Fruit fly (Drosophila melanogaster) whole organism, embryonic: Measurements from ENCODE around the gene CG33111.

ENCODE experiments used
- Abd-B ChIP-seq: fragments of 200-800 bp; sonication (Bioruptor generic); optimal IDR thresholded peaks from 2 replicates; lab custom pipeline; 2018; ENCODE audit warnings: missing biosample characterization, mild to moderate bottlenecking, missing genetic modification characterization, moderate library complexity
- Aef1 ChIP-seq: fragments of 200-800 bp; sonication (Bioruptor generic); IDR thresholded peaks from 3 replicates; pipeline ENCODE4 v1.3.6; 2022; ENCODE audit warnings: missing biosample characterization, missing genetic modification characterization
- BEAF-32 ChIP-seq: fragments of 200-800 bp; sonication (Bioruptor generic); optimal IDR thresholded peaks from 3 replicates; lab custom pipeline; 2017; ENCODE audit warnings: missing biosample characterization, missing genetic modification characterization, mild to moderate bottlenecking, moderate library complexity, missing genetic modification reagents
- CG10147 ChIP-seq: fragments of 200-800 bp; sonication (Bioruptor generic); optimal IDR thresholded peaks from 2 replicates; lab custom pipeline; 2019; ENCODE audit warnings: missing biosample characterization, mild to moderate bottlenecking, missing genetic modification characterization, moderate library complexity
- CG10321 ChIP-seq: fragments of 200-800 bp; sonication (Bioruptor generic); IDR thresholded peaks from 2 replicates; pipeline ENCODE4 v1.3.6; 2022; ENCODE audit warnings: missing biosample characterization, missing genetic modification characterization
- CG10366 ChIP-seq: fragments of 200-800 bp; sonication (Bioruptor generic); IDR thresholded peaks from 2 replicates; pipeline ENCODE4 v1.3.6; 2022; ENCODE audit warnings: missing biosample characterization, missing genetic modification characterization
- CG10565 ChIP-seq: fragments of 200-800 bp; sonication (Bioruptor generic); optimal IDR thresholded peaks from 3 replicates; lab custom pipeline; 2016; ENCODE audit warnings: missing biosample characterization, mild to moderate bottlenecking, missing genetic modification characterization
- CG11093 ChIP-seq: fragments of 200-800 bp; sonication (Bioruptor generic); IDR thresholded peaks from 3 replicates; pipeline ENCODE4 v1.3.6; 2022; ENCODE audit warnings: missing biosample characterization, missing genetic modification characterization
- CG12659 ChIP-seq: fragments of 200-800 bp; sonication (Bioruptor generic); optimal IDR thresholded peaks from 3 replicates; lab custom pipeline; 2017; ENCODE audit warnings: mild to moderate bottlenecking, missing biosample characterization, missing genetic modification reagents, missing genetic modification characterization
- CG14710 ChIP-seq: fragments of 200-800 bp; sonication (Bioruptor generic); optimal IDR thresholded peaks from 3 replicates; lab custom pipeline; 2019; ENCODE audit warnings: missing biosample characterization, mild to moderate bottlenecking, missing genetic modification characterization, moderate library complexity
- CG15269 ChIP-seq: fragments of 200-800 bp; sonication (Bioruptor generic); optimal IDR thresholded peaks from 2 replicates; lab custom pipeline; 2018; ENCODE audit warnings: missing biosample characterization, mild to moderate bottlenecking, missing genetic modification characterization, moderate library complexity
- CG17385 ChIP-seq: fragments of 200-800 bp; sonication (Bioruptor generic); optimal IDR thresholded peaks from 3 replicates; lab custom pipeline; 2018; ENCODE audit warnings: missing biosample characterization, mild to moderate bottlenecking, missing genetic modification characterization
- CG1792 ChIP-seq: fragments of 200-800 bp; sonication (Bioruptor generic); optimal IDR thresholded peaks from 2 replicates; lab custom pipeline; 2016; ENCODE audit warnings: missing biosample characterization, missing genetic modification characterization
- CG18011 ChIP-seq: fragments of 200-800 bp; sonication (Bioruptor generic); optimal IDR thresholded peaks from 2 replicates; lab custom pipeline; 2017; ENCODE audit warnings: missing biosample characterization, missing genetic modification characterization, mild to moderate bottlenecking, moderate library complexity, missing genotype
- CG18476 ChIP-seq: fragments of 200-800 bp; sonication (Bioruptor generic); optimal IDR thresholded peaks from 2 replicates; lab custom pipeline; 2016; ENCODE audit warnings: missing biosample characterization, mild to moderate bottlenecking, missing genetic modification characterization
- CG2712 ChIP-seq: fragments of 200-800 bp; optimal IDR thresholded peaks from 3 replicates; lab custom pipeline; 2019; ENCODE audit warnings: missing biosample characterization, mild to moderate bottlenecking, missing genetic modification characterization, moderate library complexity
- CG34422 ChIP-seq: fragments of 200-800 bp; sonication (Bioruptor generic); IDR thresholded peaks from 3 replicates; pipeline ENCODE4 v1.3.6; 2022; ENCODE audit warnings: missing biosample characterization, missing genetic modification characterization
- CG3847 ChIP-seq: fragments of 200-800 bp; sonication (Bioruptor generic); IDR thresholded peaks from 2 replicates; pipeline ENCODE4 v1.3.6; 2022; ENCODE audit warnings: missing biosample characterization, missing genetic modification characterization
- CG6765 ChIP-seq: fragments of 200-800 bp; sonication (Bioruptor generic); optimal IDR thresholded peaks from 3 replicates; lab custom pipeline; 2017; ENCODE audit warnings: missing biosample characterization, mild to moderate bottlenecking, missing genetic modification characterization
- CG9609 ChIP-seq: fragments of 200-800 bp; sonication (Bioruptor generic); optimal IDR thresholded peaks from 3 replicates; lab custom pipeline; 2016; ENCODE audit warnings: missing biosample characterization, missing genetic modification characterization
- CG9797 ChIP-seq: fragments of 200-800 bp; sonication (Bioruptor generic); optimal IDR thresholded peaks from 3 replicates; lab custom pipeline; 2018; ENCODE audit warnings: missing biosample characterization, mild to moderate bottlenecking, missing genetic modification characterization
- CG9817 ChIP-seq: fragments of 200-800 bp; sonication (Bioruptor generic); optimal IDR thresholded peaks from 2 replicates; lab custom pipeline; 2018; ENCODE audit warnings: missing biosample characterization, mild to moderate bottlenecking, missing genetic modification characterization, moderate library complexity
- CG9876 ChIP-seq: fragments of 200-800 bp; sonication (Bioruptor generic); optimal IDR thresholded peaks from 2 replicates; lab custom pipeline; 2016; ENCODE audit warnings: missing biosample characterization, missing genetic modification characterization
- CTCF ChIP-seq: fragments of 200-800 bp; sonication (Bioruptor generic); optimal IDR thresholded peaks from 2 replicates; lab custom pipeline; 2017; ENCODE audit warnings: missing biosample characterization, mild to moderate bottlenecking, missing genetic modification characterization, moderate library complexity
- Camta ChIP-seq: fragments of 200-800 bp; sonication (Bioruptor generic); optimal IDR thresholded peaks from 2 replicates; lab custom pipeline; 2016; ENCODE audit warnings: missing biosample characterization, missing genetic modification characterization
- CrebB ChIP-seq: fragments of 200-800 bp; sonication (Bioruptor generic); optimal IDR thresholded peaks from 3 replicates; lab custom pipeline; 2018; ENCODE audit warnings: missing biosample characterization, mild to moderate bottlenecking, missing genetic modification characterization
- D ChIP-seq, 2 experiments: fragments of 200-800 bp in 1 of 2; fragments of >200 bp in 1 of 2; sonication (Bioruptor generic) in 1 of 2; optimal IDR thresholded peaks; 2 replicates in 1 of 2; 3 replicates in 1 of 2; lab custom pipeline; 2017; ENCODE audit warnings: mild to moderate bottlenecking in 1 of 2, missing biosample characterization in 1 of 2, missing genetic modification characterization in 1 of 2, missing genetic modification reagents in 1 of 2
- D19A ChIP-seq: fragments of 200-800 bp; optimal IDR thresholded peaks from 3 replicates; lab custom pipeline; 2019; ENCODE audit warnings: missing biosample characterization, mild to moderate bottlenecking, missing genetic modification characterization, moderate library complexity
- Dll ChIP-seq: fragments of 200-800 bp; sonication (Bioruptor generic); IDR thresholded peaks from 4 replicates; pipeline ENCODE4 v1.3.6; 2022; ENCODE audit warnings: missing biosample characterization, missing genetic modification characterization; ENCODE audit not compliant: partially characterized antibody
- Doc2 ChIP-seq: fragments of 200-800 bp; sonication (Bioruptor generic); IDR thresholded peaks from 2 replicates; pipeline ENCODE4 v1.3.6; 2022; ENCODE audit warnings: missing biosample characterization, missing genetic modification characterization
- Gsc ChIP-seq: fragments of 200-800 bp; sonication (Bioruptor generic); IDR thresholded peaks from 2 replicates; pipeline ENCODE4 v1.3.6; 2022; ENCODE audit warnings: missing biosample characterization, missing genetic modification characterization
- Hr39 ChIP-seq: fragments of >200 bp; optimal IDR thresholded peaks from 2 replicates; lab custom pipeline; 2017
- Hr51 ChIP-seq, 2 experiments: fragments of 200-800 bp; sonication (Bioruptor generic); optimal IDR thresholded peaks; 2 replicates in 1 of 2; 3 replicates in 1 of 2; lab custom pipeline; 2016 to 2018; ENCODE audit warnings: missing biosample characterization in 2 of 2, missing genetic modification characterization in 2 of 2, mild to moderate bottlenecking in 1 of 2, moderate library complexity in 1 of 2
- Lhr ChIP-seq: fragments of 200-800 bp; sonication (Bioruptor generic); optimal IDR thresholded peaks from 3 replicates; lab custom pipeline; 2017; ENCODE audit warnings: mild to moderate bottlenecking, missing biosample characterization, missing genetic modification reagents, missing genetic modification characterization
- ase ChIP-seq: fragments of 200-800 bp; sonication (Bioruptor generic); IDR thresholded peaks from 3 replicates; pipeline ENCODE4 v1.3.6; 2022; ENCODE audit warnings: missing biosample characterization, missing genetic modification characterization
- ash1 ChIP-seq: fragments of 200-800 bp; sonication (Bioruptor generic); optimal IDR thresholded peaks from 2 replicates; lab custom pipeline; 2018; ENCODE audit warnings: missing biosample characterization, mild to moderate bottlenecking, missing genetic modification characterization
- dm ChIP-seq: fragments of 200-800 bp; sonication (Bioruptor generic); optimal IDR thresholded peaks from 3 replicates; lab custom pipeline; 2016; ENCODE audit warnings: missing biosample characterization, missing genetic modification characterization
- dmrt99B ChIP-seq: fragments of 200-800 bp; sonication (Bioruptor generic); optimal IDR thresholded peaks from 2 replicates; lab custom pipeline; 2018; ENCODE audit warnings: missing biosample characterization, mild to moderate bottlenecking, missing genetic modification characterization, moderate library complexity
- ems ChIP-seq: fragments of 200-800 bp; sonication (Bioruptor generic); optimal IDR thresholded peaks from 3 replicates; lab custom pipeline; 2016; ENCODE audit warnings: missing biosample characterization, missing genetic modification characterization
- eyg ChIP-seq: fragments of 200-800 bp; sonication (Bioruptor generic); optimal IDR thresholded peaks from 3 replicates; lab custom pipeline; 2016; ENCODE audit warnings: missing biosample characterization, missing genetic modification characterization
- ind ChIP-seq: fragments of 200-800 bp; sonication (Bioruptor generic); optimal IDR thresholded peaks from 3 replicates; lab custom pipeline; 2016; ENCODE audit warnings: missing biosample characterization, missing genetic modification characterization
- lbe ChIP-seq: fragments of 200-800 bp; sonication (Bioruptor generic); optimal IDR thresholded peaks from 2 replicates; lab custom pipeline; 2016; ENCODE audit warnings: missing biosample characterization, mild to moderate bottlenecking, missing genetic modification characterization
- nerfin-2 ChIP-seq: fragments of 200-800 bp; sonication (Bioruptor generic); IDR thresholded peaks from 2 replicates; pipeline ENCODE4 v1.3.6; 2022; ENCODE audit warnings: missing biosample characterization, missing genetic modification characterization; ENCODE audit not compliant: partially characterized antibody
- pfk ChIP-seq: fragments of 200-800 bp; sonication (Bioruptor generic); optimal IDR thresholded peaks from 2 replicates; lab custom pipeline; 2018; ENCODE audit warnings: missing biosample characterization, mild to moderate bottlenecking, missing genetic modification characterization, moderate library complexity
- ranshi ChIP-seq: fragments of 200-800 bp; sonication (Bioruptor generic); IDR thresholded peaks from 2 replicates; pipeline ENCODE4 v1.3.6; 2022; ENCODE audit warnings: missing biosample characterization, missing genetic modification characterization
- row ChIP-seq: fragments of 200-800 bp; sonication (Bioruptor generic); IDR thresholded peaks from 3 replicates; pipeline ENCODE4 v1.3.6; 2022; ENCODE audit warnings: missing biosample characterization, missing genetic modification characterization
- run ChIP-seq: fragments of 200-800 bp; sonication (Bioruptor generic); optimal IDR thresholded peaks from 3 replicates; lab custom pipeline; 2018; ENCODE audit warnings: missing biosample characterization, mild to moderate bottlenecking, missing genetic modification characterization
- schlank ChIP-seq: fragments of 200-800 bp; sonication (Bioruptor generic); optimal IDR thresholded peaks from 2 replicates; lab custom pipeline; 2018; ENCODE audit warnings: missing biosample characterization, mild to moderate bottlenecking, missing genetic modification characterization
- sna ChIP-seq: fragments of 200-800 bp; sonication (Bioruptor generic); IDR thresholded peaks from 2 replicates; pipeline ENCODE4 v1.3.6; 2022; ENCODE audit warnings: missing biosample characterization, missing genetic modification characterization; ENCODE audit not compliant: partially characterized antibody
- vvl ChIP-seq: fragments of 200-800 bp; sonication (Bioruptor generic); IDR thresholded peaks from 2 replicates; pipeline ENCODE4 v1.3.6; 2022; ENCODE audit warnings: missing biosample characterization, missing genetic modification characterization
- zen2 ChIP-seq: fragments of 200-800 bp; sonication (Bioruptor generic); IDR thresholded peaks from 3 replicates; pipeline ENCODE4 v1.3.6; 2022; ENCODE audit warnings: missing biosample characterization, missing genetic modification characterization; ENCODE audit not compliant: partially characterized antibody

The CG33111 gene

dm6 chr3R:23752728-23753127 lies 66.3 kb downstream of the CG33111 start, which contains the start of the genes RanBP3 and Rpt5 (continued):
- TF ChIP-seq CG6765, result peak; percentile 26
- TF ChIP-seq run (tag; lab: Kevin White, UChicago), result no peak
- no peak for TF ChIP-seq Abd-B (GFP tag; lab: Kevin White, UChicago)
- peak; percentile 77 for TF ChIP-seq Dll
- TF ChIP-seq eyg (GFP tag; lab: Kevin White, UChicago), result peak; percentile 40
- no peak for TF ChIP-seq ash1
- no peak for TF ChIP-seq dmrt99B
- TF ChIP-seq zen2, result peak; percentile 76
- TF ChIP-seq CG18476 (GFP tag; lab: Kevin White, UChicago), result no peak
- peak; percentile 49 for TF ChIP-seq CrebB (tag; lab: Kevin White, UChicago)
- no peak for TF ChIP-seq CG11093
- TF ChIP-seq CG9609 (GFP tag; lab: Kevin White, UChicago), result peak; percentile 59
- no peak for TF ChIP-seq Hr39 (lab: Kevin White, UChicago)
- peak; percentile 82 for TF ChIP-seq BEAF-32
- peak; percentile 82 for TF ChIP-seq CG14710 (tag; lab: Kevin White, UChicago)
- no peak for TF ChIP-seq schlank (tag; lab: Kevin White, UChicago)
- TF ChIP-seq dm (GFP tag; lab: Kevin White, UChicago), result peak; percentile 58
- TF ChIP-seq CG1792, result peak; percentile 65
- peak; percentile 49; the same call in 2 of the 3 replicates for TF ChIP-seq row (GFP tag; lab: Robert Waterston, UW)
- peak; percentile 60 for TF ChIP-seq ind
- TF ChIP-seq CG10147 (GFP tag; lab: Kevin White, UChicago), result peak; percentile 10
- no peak for TF ChIP-seq D19A (tag; lab: Kevin White, UChicago)
- TF ChIP-seq CG9797 (GFP tag; lab: Kevin White, UChicago), result peak; percentile 40
- no peak for TF ChIP-seq CG17385 (GFP tag; lab: Kevin White, UChicago)
- peak; percentile 62 for TF ChIP-seq CG18011 (GFP tag; lab: Kevin White, UChicago)
- peak in 1 of 2 experiments; percentile 56 for TF ChIP-seq Hr51 (GFP tag; optimal IDR thresholded peaks at IDR 0.05; lab: Kevin White, UChicago)
- TF ChIP-seq CG10366 (GFP tag; lab: Robert Waterston, UW), result peak; percentile 29
- peak; percentile 78 for TF ChIP-seq lbe
- TF ChIP-seq CTCF (GFP tag; lab: Kevin White, UChicago), result peak; percentile 44
- peak; percentile 68 for TF ChIP-seq sna (GFP tag; lab: Robert Waterston, UW)
- no peak for TF ChIP-seq CG9876
- no peak for TF ChIP-seq D (optimal IDR thresholded peaks at IDR 0.05; lab: Kevin White, UChicago)
- TF ChIP-seq D (GFP tag; optimal IDR thresholded peaks at IDR 0.05; lab: Kevin White, UChicago), result no peak
- no peak for TF ChIP-seq Gsc (GFP tag; lab: Robert Waterston, UW)
- peak; percentile 66; the same call in 2 of the 3 replicates for TF ChIP-seq CG34422
- peak; percentile 76 for TF ChIP-seq CG3847 (GFP tag; lab: Robert Waterston, UW)
- peak; percentile 6 for TF ChIP-seq Camta
- peak; percentile 82 for TF ChIP-seq CG12659 (GFP tag; lab: Kevin White, UChicago)
- peak; percentile 75 for TF ChIP-seq nerfin-2 (GFP tag; lab: Robert Waterston, UW)
- TF ChIP-seq ranshi (GFP tag; lab: Robert Waterston, UW), result no peak
- TF ChIP-seq ems (GFP tag; lab: Kevin White, UChicago), result no peak
- no peak for TF ChIP-seq ase (GFP tag; lab: Robert Waterston, UW)
- TF ChIP-seq CG15269 (tag; lab: Kevin White, UChicago), result no peak
- TF ChIP-seq vvl (GFP tag; lab: Robert Waterston, UW), result peak; percentile 70
- TF ChIP-seq Aef1 (GFP tag; lab: Robert Waterston, UW), result 0 out of 3 replicates have a peak, but pooled peaks have one; percentile 16
- TF ChIP-seq pfk, result no peak
- no peak for TF ChIP-seq CG10565 (GFP tag; lab: Kevin White, UChicago)
- TF ChIP-seq CG10321 (GFP tag; lab: Robert Waterston, UW), result no peak
- TF ChIP-seq Lhr (GFP tag; lab: Kevin White, UChicago), result no peak
- peak; percentile 38 for TF ChIP-seq CG9817
- TF ChIP-seq Doc2 (GFP tag; lab: Robert Waterston, UW), result no peak
- peak; percentile 31 for TF ChIP-seq CG2712 (tag; lab: Kevin White, UChicago)
